ENCODE assay signal across 1 fruit fly cellular context in genomic region chr3R:13547729-13548440, dm6.
A peak's percentile ranks its signal among the peaks of the same experiment; 100 is the strongest.
TF ChIP-seq lines count a peak whose summit lies in the region.

No protein-coding gene starts in this region.

TF ChIP-seq in whole organism, embryonic, 481 proteins besides CTCF, POLR2A, EP300 and RAD21 (continued from another document):
- TF ChIP-seq CG2712 (tag; optimal IDR thresholded peaks at IDR 0.05; lab: Kevin White, UChicago) = peak; percentile 70
- TF ChIP-seq CG11247 (GFP tag; IDR thresholded peaks at IDR 0.05; lab: Robert Waterston, UW) = no peak
- peak; percentile 60 for TF ChIP-seq phol (tag; optimal IDR thresholded peaks at IDR 0.05; lab: Kevin White, UChicago)
- no peak for TF ChIP-seq Hmx (GFP tag; optimal IDR thresholded peaks at IDR 0.05; lab: Kevin White, UChicago)
- TF ChIP-seq Dip2 (GFP tag; IDR thresholded peaks at IDR 0.05; lab: Robert Waterston, UW) = no peak
- TF ChIP-seq bcd (GFP tag; optimal IDR thresholded peaks at IDR 0.05; lab: Kevin White, UChicago) = no peak
- peak; percentile 23 for TF ChIP-seq ATbp (GFP tag; optimal IDR thresholded peaks at IDR 0.05; lab: Kevin White, UChicago)
- no peak for TF ChIP-seq CG4282 (GFP tag; optimal IDR thresholded peaks at IDR 0.05; lab: Kevin White, UChicago)
- TF ChIP-seq CG11504 (tag; optimal IDR thresholded peaks at IDR 0.05; lab: Kevin White, UChicago) = peak; percentile 63
- TF ChIP-seq CG3407 (GFP tag; optimal IDR thresholded peaks at IDR 0.05; lab: Kevin White, UChicago) = peak; percentile 33
- TF ChIP-seq CG6254 (GFP tag; optimal IDR thresholded peaks at IDR 0.05; lab: Kevin White, UChicago) = peak; percentile 31
- peak; percentile 69 for TF ChIP-seq CG13894 (tag; optimal IDR thresholded peaks at IDR 0.05; lab: Kevin White, UChicago)
- 0 out of 2 replicates have a peak, but pooled peaks have one; percentile 18 for TF ChIP-seq HLH3B (GFP tag; IDR thresholded peaks at IDR 0.05; lab: Robert Waterston, UW)
- peak; percentile 60 for TF ChIP-seq abd-A (tag; optimal IDR thresholded peaks at IDR 0.05; lab: Kevin White, UChicago)
- peak; percentile 60 for TF ChIP-seq fd96Cb (tag; optimal IDR thresholded peaks at IDR 0.05; lab: Kevin White, UChicago)
- TF ChIP-seq Max (GFP tag; optimal IDR thresholded peaks at IDR 0.05; lab: Kevin White, UChicago) = no peak
- no peak for TF ChIP-seq slp2 (GFP tag; optimal IDR thresholded peaks at IDR 0.05; lab: Kevin White, UChicago)
- TF ChIP-seq CG18262 (tag; optimal IDR thresholded peaks at IDR 0.05; lab: Kevin White, UChicago) = peak; percentile 76
- peak; percentile 66 for TF ChIP-seq nmo (GFP tag; optimal IDR thresholded peaks at IDR 0.05; lab: Kevin White, UChicago)
- no peak for TF ChIP-seq lab (GFP tag; optimal IDR thresholded peaks at IDR 0.05; lab: Kevin White, UChicago)
- TF ChIP-seq Awh (GFP tag; IDR thresholded peaks at IDR 0.05; lab: Robert Waterston, UW) = no peak
- peak; percentile 9 for TF ChIP-seq CG15601 (tag; optimal IDR thresholded peaks at IDR 0.05; lab: Kevin White, UChicago)
- peak; percentile 18 for TF ChIP-seq az2 (GFP tag; optimal IDR thresholded peaks at IDR 0.05; lab: Kevin White, UChicago)
- TF ChIP-seq trem (tag; optimal IDR thresholded peaks at IDR 0.05; lab: Kevin White, UChicago) = peak; percentile 25
- TF ChIP-seq Oli (tag; optimal IDR thresholded peaks at IDR 0.05; lab: Kevin White, UChicago) = peak; percentile 41
- TF ChIP-seq lola (GFP tag; optimal IDR thresholded peaks at IDR 0.05; lab: Kevin White, UChicago) = peak in 1 of 3 experiments; percentile 18
- TF ChIP-seq twi (tag; optimal IDR thresholded peaks at IDR 0.05; lab: Kevin White, UChicago) = peak; percentile 26
- TF ChIP-seq CG14710 (tag; optimal IDR thresholded peaks at IDR 0.05; lab: Kevin White, UChicago) = peak; percentile 36
- peak; percentile 53 for TF ChIP-seq Blimp-1 (GFP tag; optimal IDR thresholded peaks at IDR 0.05; lab: Kevin White, UChicago)
- peak; percentile 45 for TF ChIP-seq CG17829 (tag; optimal IDR thresholded peaks at IDR 0.05; lab: Kevin White, UChicago)
- peak; percentile 33 for TF ChIP-seq CG17359 (tag; optimal IDR thresholded peaks at IDR 0.05; lab: Kevin White, UChicago)
- peak; percentile 14 for TF ChIP-seq sens (GFP tag; lab: Kevin White, UChicago)
- peak in 1 of 2 experiments; percentile 36 for TF ChIP-seq Hr51 (GFP tag; optimal IDR thresholded peaks at IDR 0.05; lab: Kevin White, UChicago)
- TF ChIP-seq CG11456 (GFP tag; IDR thresholded peaks at IDR 0.05; lab: Robert Waterston, UW) = 0 out of 3 replicates have a peak, but pooled peaks have one; percentile 46
- 0 out of 4 replicates have a peak, but pooled peaks have one; percentile 58 for TF ChIP-seq chinmo (GFP tag; IDR thresholded peaks at IDR 0.05; lab: Robert Waterston, UW; ENCODE audit: partially characterized antibody)
- TF ChIP-seq gsb-n (tag; optimal IDR thresholded peaks at IDR 0.05; lab: Kevin White, UChicago) = peak; percentile 43
- TF ChIP-seq Sox100B (GFP tag; optimal IDR thresholded peaks at IDR 0.05; lab: Kevin White, UChicago) = peak; percentile 40
- TF ChIP-seq bsh (GFP tag; optimal IDR thresholded peaks at IDR 0.05; lab: Kevin White, UChicago) = peak in 1 of 2 experiments; percentile 11
- peak; percentile 30 for TF ChIP-seq grau (tag; optimal IDR thresholded peaks at IDR 0.05; lab: Kevin White, UChicago)
- peak; percentile 46 for TF ChIP-seq CG2678 (tag; optimal IDR thresholded peaks at IDR 0.05; lab: Kevin White, UChicago)
- TF ChIP-seq CG10979 (tag; optimal IDR thresholded peaks at IDR 0.05; lab: Kevin White, UChicago) = peak; percentile 67
- no peak for TF ChIP-seq Taf1 (GFP tag; IDR thresholded peaks at IDR 0.05; lab: Robert Waterston, UW)
